Worm (Caenorhabditis elegans): ENCODE data around the gene fbxa-83.

Gene fbxa-83

DNA sequence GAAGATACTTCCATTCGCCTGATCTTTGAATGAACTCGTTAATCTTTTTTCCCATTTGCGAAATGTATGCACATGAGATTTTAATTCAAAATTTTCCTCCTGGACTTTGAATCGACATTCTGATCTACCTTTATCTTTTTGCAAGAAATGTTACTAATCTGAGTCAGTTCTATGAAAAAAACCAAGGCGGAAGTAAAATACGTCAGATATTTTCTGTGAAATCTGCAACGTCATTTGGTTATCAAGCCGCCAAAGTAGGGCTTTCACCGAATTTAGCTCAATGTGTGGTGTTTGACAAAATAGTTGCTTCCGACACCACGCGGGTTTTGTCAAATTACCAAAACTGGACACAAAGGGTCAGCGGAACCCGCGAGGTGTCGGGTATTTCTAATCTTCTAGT lies 51.3 kb downstream of the fbxa-83 start:
- TF ChIP-seq drap-1 (GFP tag; optimal IDR thresholded peaks at IDR 0.05) (no peak), cnd-1 (tag; optimal IDR thresholded peaks at IDR 0.05) (no peak), elt-1 (tag; optimal IDR thresholded peaks at IDR 0.05; ENCODE audit: borderline replicate concordance, insufficient read depth) (no peak), lsy-2 (tag; optimal IDR thresholded peaks at IDR 0.05) (no peak), ceh-43 (GFP tag; optimal IDR thresholded peaks at IDR 0.05) (no peak), elt-3 (tag; optimal IDR thresholded peaks at IDR 0.05) (no peak), mep-1 (tag; optimal IDR thresholded peaks at IDR 0.05) (no peak), zip-8 (tag; optimal IDR thresholded peaks at IDR 0.05) (no peak)

Data from whole organism, mixed stage, embryonic.